Worm (Caenorhabditis elegans) whole organism, midembryonic: Measurements from ENCODE around the gene sqst-2.

Experiments used
- T22C8.4 ChIP-seq: fragments of 200-800 bp; sonication (Bioruptor generic); IDR thresholded peaks from 2 replicates; pipeline ENCODE4 v1.3.6; 2022; ENCODE audit warnings: missing genetic modification characterization, missing compliant biosample characterization
- cog-1 ChIP-seq: sonication (generic microtip); optimal IDR thresholded peaks from 2 replicates; lab custom pipeline; 2016; ENCODE audit warnings: missing genetic modification characterization, missing compliant biosample characterization
- flt-1 ChIP-seq: fragments of 200-800 bp; sonication (Bioruptor generic); IDR thresholded peaks from 2 replicates; pipeline ENCODE4 v1.3.6; 2022; ENCODE audit warnings: missing genetic modification characterization, missing compliant biosample characterization
- klf-2 ChIP-seq: fragments of 200-800 bp; sonication (Bioruptor generic); conservative IDR thresholded peaks from 2 replicates; pipeline ENCODE4 v1.3.6; 2022; ENCODE audit warnings: missing genetic modification reagents, missing genetic modification characterization, missing compliant biosample characterization
- med-1 ChIP-seq: sonication (generic microtip); optimal IDR thresholded peaks from 2 replicates; lab custom pipeline; 2017; ENCODE audit warnings: missing genetic modification characterization, mild to moderate bottlenecking, missing compliant biosample characterization, antibody characterized with exemption, missing genetic modification reagents; ENCODE audit not compliant: insufficient read depth
- ref-1 ChIP-seq: fragments of 200-800 bp; sonication (Bioruptor generic); conservative IDR thresholded peaks from 2 replicates; pipeline ENCODE4 v1.3.6; 2022; ENCODE audit warnings: missing genetic modification reagents, missing genetic modification characterization, missing compliant biosample characterization
- tab-1 ChIP-seq: fragments of 200-800 bp; sonication (Bioruptor generic); IDR thresholded peaks from 2 replicates; pipeline ENCODE4 v1.3.6; 2022; ENCODE audit warnings: missing genetic modification characterization, missing compliant biosample characterization
- ztf-23 ChIP-seq: fragments of 200-800 bp; sonication (Bioruptor generic); IDR thresholded peaks from 2 replicates; pipeline ENCODE4 v1.3.6; 2022; ENCODE audit warnings: missing genetic modification reagents, missing genetic modification characterization, missing compliant biosample characterization
- ztf-29 ChIP-seq: fragments of 200-800 bp; sonication (Bioruptor generic); IDR thresholded peaks from 2 replicates; pipeline ENCODE4 v1.3.6; 2022; ENCODE audit warnings: missing genetic modification reagents, missing genetic modification characterization, missing compliant biosample characterization

DNA sequence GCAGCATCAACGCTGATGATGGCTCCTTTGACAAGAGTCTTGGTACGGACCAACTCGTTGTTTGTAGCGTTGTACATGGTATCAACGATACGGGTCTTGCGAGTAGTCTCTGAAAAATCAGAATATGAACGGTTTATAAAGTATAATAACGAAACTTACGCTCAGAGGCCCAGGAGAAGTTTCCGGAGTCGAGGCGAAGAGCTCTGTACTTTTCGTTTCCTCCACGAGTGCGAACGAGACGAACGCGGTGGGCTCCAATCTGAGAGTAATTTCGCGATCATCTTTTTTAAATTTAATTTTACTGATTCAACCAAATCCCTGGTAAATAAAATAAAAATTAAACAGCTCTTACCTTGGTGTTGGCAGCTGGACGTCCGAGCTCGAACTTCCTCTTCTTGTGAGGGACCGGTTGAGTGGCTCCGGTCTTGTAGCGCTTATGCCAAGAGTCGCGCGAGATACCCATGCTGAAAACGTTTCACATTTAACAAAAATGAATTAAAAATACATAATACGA lies 15.3 kb downstream of the sqst-2 start, which contains the start of gene rps-8:
- TF ChIP-seq med-1 (no peak), ref-1 (GFP tag; lab: Robert Waterston, UW) (no peak), cog-1 (no peak), ztf-29 (GFP tag; lab: Robert Waterston, UW) (no peak), ztf-23 (GFP tag; lab: Robert Waterston, UW) (no peak), klf-2 (GFP tag; lab: Robert Waterston, UW) (no peak), flt-1 (GFP tag; lab: Robert Waterston, UW) (no peak), T22C8.4 (no peak), tab-1 (GFP tag; lab: Robert Waterston, UW) (no peak)
